Fruit fly (Drosophila melanogaster): ENCODE data around the gene Alp13.

Alp13 gene

DNA sequence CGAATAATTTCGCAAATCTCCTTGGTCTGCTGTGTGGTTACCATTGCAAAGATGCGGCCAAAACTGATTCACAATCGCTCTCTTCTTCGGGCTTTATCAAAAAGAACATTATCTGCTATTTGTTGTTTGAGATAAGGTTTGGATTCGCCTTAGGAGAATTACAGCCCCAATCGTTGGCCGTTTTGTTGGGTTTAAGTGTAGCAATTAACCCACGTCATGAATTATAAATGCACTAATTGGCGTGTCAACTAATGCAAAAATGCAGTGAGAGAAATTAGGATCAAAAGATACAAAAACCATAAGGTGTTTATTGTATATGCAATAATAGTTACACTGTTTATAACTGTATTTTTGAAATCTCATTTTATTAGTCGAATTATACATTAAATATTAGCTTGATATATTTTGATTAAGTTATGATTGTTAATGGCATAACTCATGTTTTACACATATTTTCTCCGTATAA, at the start of gene Alp13:
TSS of gene Alp13 (minus strand) at position 51 of the 466 bp plus-strand sequence.
- TF ChIP-seq CG14711 (tag; optimal IDR thresholded peaks at IDR 0.05) (no peak), Mnt (GFP tag; optimal IDR thresholded peaks at IDR 0.05) (no peak), Hr96 (GFP tag; optimal IDR thresholded peaks at IDR 0.05) (peak; percentile 21), Clk (GFP tag; optimal IDR thresholded peaks at IDR 0.05) (no peak), bab1 (GFP tag; optimal IDR thresholded peaks at IDR 0.05) (no peak), CG7045 (GFP tag; optimal IDR thresholded peaks at IDR 0.05) (no peak), cnc (optimal IDR thresholded peaks at IDR 0.05) (no peak), tj (GFP tag; optimal IDR thresholded peaks at IDR 0.05) (no peak), toe (GFP tag; optimal IDR thresholded peaks at IDR 0.05) (no peak), cic (GFP tag; optimal IDR thresholded peaks at IDR 0.05) (peak; percentile 25), CG33017 (tag; optimal IDR thresholded peaks at IDR 0.05) (peak; percentile 62), kay (GFP tag; ENCODE audit: borderline replicate concordance) (peak; percentile 7), CG12768 (GFP tag; optimal IDR thresholded peaks at IDR 0.05) (peak; percentile 35), ovo (GFP tag; optimal IDR thresholded peaks at IDR 0.05) (no peak), CG7101 (tag; optimal IDR thresholded peaks at IDR 0.05) (peak; percentile 49), Crg-1 (GFP tag; optimal IDR thresholded peaks at IDR 0.05) (no peak), CG1620 (GFP tag; optimal IDR thresholded peaks at IDR 0.05) (no peak), CG5204 (GFP tag; optimal IDR thresholded peaks at IDR 0.05) (peak; percentile 53), CG11617 (GFP tag; optimal IDR thresholded peaks at IDR 0.05) (peak; percentile 47), pad (GFP tag; optimal IDR thresholded peaks at IDR 0.05) (peak; percentile 24)

DNA sequence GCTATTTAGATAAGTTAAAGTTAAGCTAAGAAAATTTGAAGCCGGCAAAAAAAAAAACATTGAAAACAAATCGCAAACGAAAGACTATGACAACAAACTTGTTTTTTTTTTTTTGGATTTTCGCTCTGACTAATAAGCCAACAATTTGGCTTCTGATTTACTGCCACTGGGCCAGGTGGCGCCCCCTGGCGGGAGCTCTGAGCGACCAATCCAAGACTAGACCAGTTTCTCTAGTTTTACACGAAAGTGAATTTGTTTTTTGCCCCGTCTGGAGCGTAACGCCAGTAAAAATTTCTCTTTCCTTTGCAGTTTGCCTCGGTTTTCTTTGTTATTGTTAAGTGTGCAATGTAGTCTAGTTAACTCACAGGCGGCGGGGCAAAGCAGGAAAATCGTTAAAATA, 49.6 kb upstream of the Alp13 start:
- no peak for TF ChIP-seq bab1 (GFP tag; optimal IDR thresholded peaks at IDR 0.05)
- TF ChIP-seq pad (GFP tag; optimal IDR thresholded peaks at IDR 0.05) = no peak
- no peak for TF ChIP-seq CG33017 (tag; optimal IDR thresholded peaks at IDR 0.05)
- TF ChIP-seq cnc (optimal IDR thresholded peaks at IDR 0.05) = no peak
- TF ChIP-seq Clk (GFP tag; optimal IDR thresholded peaks at IDR 0.05) = no peak
- no peak for TF ChIP-seq ovo (GFP tag; optimal IDR thresholded peaks at IDR 0.05)
- TF ChIP-seq toe (GFP tag; optimal IDR thresholded peaks at IDR 0.05) = no peak
- no peak for TF ChIP-seq CG1620 (GFP tag; optimal IDR thresholded peaks at IDR 0.05)
- no peak for TF ChIP-seq CG7101 (tag; optimal IDR thresholded peaks at IDR 0.05)
- TF ChIP-seq tj (GFP tag; optimal IDR thresholded peaks at IDR 0.05) = no peak
- no peak for TF ChIP-seq Hr96 (GFP tag; optimal IDR thresholded peaks at IDR 0.05)
- no peak for TF ChIP-seq Mnt (GFP tag; optimal IDR thresholded peaks at IDR 0.05)
- no peak for TF ChIP-seq kay (GFP tag; ENCODE audit: borderline replicate concordance)
- no peak for TF ChIP-seq CG5204 (GFP tag; optimal IDR thresholded peaks at IDR 0.05)
- TF ChIP-seq CG11617 (GFP tag; optimal IDR thresholded peaks at IDR 0.05) = no peak
- TF ChIP-seq CG14711 (tag; optimal IDR thresholded peaks at IDR 0.05) = no peak
- TF ChIP-seq CG7045 (GFP tag; optimal IDR thresholded peaks at IDR 0.05) = no peak

DNA sequence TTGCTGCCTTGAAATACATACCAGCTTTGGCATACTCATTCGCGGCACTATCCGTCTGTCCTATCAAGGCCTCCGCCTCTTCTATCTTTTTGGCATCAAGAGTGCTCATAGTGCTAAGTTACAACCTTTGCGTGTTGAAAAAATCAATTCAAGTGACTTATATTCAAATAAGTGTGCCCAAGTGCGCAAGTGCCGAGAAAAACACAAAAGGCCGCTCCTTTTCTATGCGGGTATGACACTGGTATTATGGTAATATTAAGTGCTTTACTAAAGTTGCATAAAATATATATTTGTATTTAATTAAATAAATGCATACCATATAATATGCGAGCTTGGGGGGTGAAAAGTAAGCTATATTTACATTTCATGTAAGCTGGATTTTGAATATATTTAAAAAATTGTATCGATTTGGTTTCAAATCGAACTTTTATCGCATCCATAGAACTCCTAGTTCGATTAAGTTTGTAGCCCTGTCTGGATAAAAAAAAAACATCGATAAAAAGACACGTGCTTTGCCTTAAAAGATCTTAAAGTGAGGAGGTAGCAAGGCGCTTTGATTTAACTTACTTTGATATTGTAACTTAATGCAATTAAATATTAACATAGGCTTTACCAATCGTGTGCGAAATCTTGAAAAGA, 46.2 kb upstream of the Alp13 start, which contains the start of the genes gammaSnap2 and ATPsynepsilonL:
TSS of gene gammaSnap2 (minus strand) at position 135 of the 639 bp plus-strand sequence.
TSS of gene ATPsynepsilonL (plus strand) at position 508 of the 639 bp plus-strand sequence.
- no peak for TF ChIP-seq CG1620 (GFP tag; optimal IDR thresholded peaks at IDR 0.05)
- TF ChIP-seq CG7101 (tag; optimal IDR thresholded peaks at IDR 0.05) = no peak
- no peak for TF ChIP-seq Hr96 (GFP tag; optimal IDR thresholded peaks at IDR 0.05)
- TF ChIP-seq CG12768 (GFP tag; optimal IDR thresholded peaks at IDR 0.05) = no peak
- no peak for TF ChIP-seq pad (GFP tag; optimal IDR thresholded peaks at IDR 0.05)
- TF ChIP-seq CG14711 (tag; optimal IDR thresholded peaks at IDR 0.05) = no peak
- no peak for TF ChIP-seq cnc (optimal IDR thresholded peaks at IDR 0.05)
- no peak for TF ChIP-seq CG33017 (tag; optimal IDR thresholded peaks at IDR 0.05)
- TF ChIP-seq Crg-1 (GFP tag; optimal IDR thresholded peaks at IDR 0.05) = no peak
- TF ChIP-seq Mnt (GFP tag; optimal IDR thresholded peaks at IDR 0.05) = no peak
- TF ChIP-seq cic (GFP tag; optimal IDR thresholded peaks at IDR 0.05) = no peak
- no peak for TF ChIP-seq kay (GFP tag; ENCODE audit: borderline replicate concordance)
- TF ChIP-seq CG11617 (GFP tag; optimal IDR thresholded peaks at IDR 0.05) = no peak
- TF ChIP-seq tj (GFP tag; optimal IDR thresholded peaks at IDR 0.05) = no peak
- TF ChIP-seq Clk (GFP tag; optimal IDR thresholded peaks at IDR 0.05) = no peak
- no peak for TF ChIP-seq toe (GFP tag; optimal IDR thresholded peaks at IDR 0.05)
- TF ChIP-seq bab1 (GFP tag; optimal IDR thresholded peaks at IDR 0.05) = no peak

DNA sequence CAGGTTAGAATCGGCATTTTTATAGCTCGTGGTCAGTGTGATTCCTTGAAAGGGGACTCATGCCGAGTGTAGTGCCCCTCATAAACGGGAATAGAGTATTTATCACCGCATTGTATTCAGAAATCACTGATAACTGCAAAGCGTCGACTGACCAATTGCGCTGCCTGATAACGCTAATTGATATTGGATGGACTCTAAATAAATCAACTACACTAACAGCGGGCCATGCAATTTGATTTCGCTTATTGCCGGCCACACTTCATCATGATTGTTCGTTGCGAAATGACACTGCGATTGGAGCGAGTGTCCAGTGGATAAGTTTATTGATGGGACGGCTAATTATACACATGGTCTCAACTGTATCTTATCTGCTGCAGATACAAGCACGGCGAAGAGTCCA, 44.4 kb upstream of the Alp13 start:
- TF ChIP-seq tj (GFP tag; optimal IDR thresholded peaks at IDR 0.05) (no peak), toe (GFP tag; optimal IDR thresholded peaks at IDR 0.05) (no peak), cic (GFP tag; optimal IDR thresholded peaks at IDR 0.05) (peak; percentile 86), Hr96 (GFP tag; optimal IDR thresholded peaks at IDR 0.05) (no peak), ovo (GFP tag; optimal IDR thresholded peaks at IDR 0.05) (no peak), CG7045 (GFP tag; optimal IDR thresholded peaks at IDR 0.05) (peak; percentile 31), CG7101 (tag; optimal IDR thresholded peaks at IDR 0.05) (peak; percentile 3), CG11617 (GFP tag; optimal IDR thresholded peaks at IDR 0.05) (no peak), CG5204 (GFP tag; optimal IDR thresholded peaks at IDR 0.05) (no peak), pad (GFP tag; optimal IDR thresholded peaks at IDR 0.05) (peak; percentile 40), kay (GFP tag; ENCODE audit: borderline replicate concordance) (peak; percentile 86), Mnt (GFP tag; optimal IDR thresholded peaks at IDR 0.05) (peak; percentile 45), CG33017 (tag; optimal IDR thresholded peaks at IDR 0.05) (no peak), cnc (optimal IDR thresholded peaks at IDR 0.05) (no peak), Crg-1 (GFP tag; optimal IDR thresholded peaks at IDR 0.05) (no peak), CG1620 (GFP tag; optimal IDR thresholded peaks at IDR 0.05) (no peak), CG14711 (tag; optimal IDR thresholded peaks at IDR 0.05) (no peak), bab1 (GFP tag; optimal IDR thresholded peaks at IDR 0.05) (no peak), Clk (GFP tag; optimal IDR thresholded peaks at IDR 0.05) (no peak), CG12768 (GFP tag; optimal IDR thresholded peaks at IDR 0.05) (peak; percentile 70)

DNA sequence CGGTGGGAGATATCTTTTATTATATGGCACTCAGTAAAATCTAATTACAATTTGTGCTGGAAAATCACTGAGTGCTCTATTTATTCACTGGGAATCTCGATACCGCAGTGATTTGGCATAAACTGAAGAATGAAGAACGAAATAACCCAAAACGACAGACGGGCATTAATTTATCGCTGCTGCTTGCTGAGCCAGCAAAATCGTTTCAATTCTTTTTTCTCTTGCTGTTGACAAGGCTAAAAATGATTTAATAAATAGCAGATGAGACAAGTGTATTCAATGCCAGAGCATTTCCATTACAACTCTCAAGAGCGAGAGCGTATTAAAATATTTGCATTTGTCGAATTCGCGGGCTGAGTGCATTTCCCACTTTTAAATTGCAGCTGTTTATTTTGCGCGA, 40.6 kb upstream of the Alp13 start:
- TF ChIP-seq tj (GFP tag; optimal IDR thresholded peaks at IDR 0.05) (peak; percentile 96), cic (GFP tag; optimal IDR thresholded peaks at IDR 0.05) (no peak)

Data from whole organism, adult.